Worm (Caenorhabditis elegans): ENCODE data around the gene Y60A3A.21.

DNA sequence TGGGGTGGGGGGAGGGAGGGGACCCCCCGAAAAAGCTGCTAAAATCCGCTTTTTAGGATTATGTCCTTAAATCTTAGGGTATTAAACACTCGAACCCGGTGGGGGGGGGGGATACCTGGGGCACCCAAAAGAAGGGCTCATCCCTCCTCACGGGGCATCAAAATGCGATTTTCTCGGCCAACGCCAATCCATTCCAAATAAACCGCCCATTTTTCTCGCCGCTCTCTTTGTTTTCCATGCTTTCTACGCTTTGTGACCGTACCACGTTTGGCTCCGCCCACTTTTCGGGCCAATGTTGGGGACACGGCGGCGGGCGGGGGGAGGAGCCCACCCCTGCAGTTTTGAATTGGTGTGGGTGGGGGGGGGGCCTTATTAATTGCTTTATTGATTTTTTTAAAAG, 49.7 kb downstream of the Y60A3A.21 start:
- no peak for TF ChIP-seq fkh-2 (tag; optimal IDR thresholded peaks at IDR 0.05)
- TF ChIP-seq snpc-4 (tag; optimal IDR thresholded peaks at IDR 0.05) = no peak
- no peak for TF ChIP-seq elt-1 (tag; optimal IDR thresholded peaks at IDR 0.05)
- no peak for TF ChIP-seq lin-39 (tag; optimal IDR thresholded peaks at IDR 0.05)
- TF ChIP-seq egl-27 (tag; optimal IDR thresholded peaks at IDR 0.05) = no peak
